In genomic region chrIV:957820-958219, ce11 we compare ENCODE assay signal across 4 worm cellular contexts.
A peak's percentile ranks its signal among the peaks of the same experiment; 100 is the strongest.
TF ChIP-seq lines count a peak whose summit lies in the region.

No protein-coding gene starts in this region.

TF ChIP-seq in whole organism, L2 larva, 48 proteins besides CTCF, POLR2A, EP300 and RAD21 (continues in another document):
- TF ChIP-seq unc-39 (tag; optimal IDR thresholded peaks at IDR 0.05; lab: Kevin White, UChicago): no peak
- no peak for TF ChIP-seq nhr-12 (tag; optimal IDR thresholded peaks at IDR 0.05; lab: Kevin White, UChicago)
- TF ChIP-seq mdl-1 (tag; optimal IDR thresholded peaks at IDR 0.05; lab: Kevin White, UChicago): peak in 1 of 2 experiments; percentile 22
- TF ChIP-seq alr-1 (tag; optimal IDR thresholded peaks at IDR 0.05; lab: Kevin White, UChicago): no peak
- peak; percentile 78 for TF ChIP-seq nhr-129 (tag; optimal IDR thresholded peaks at IDR 0.05; lab: Kevin White, UChicago)
- TF ChIP-seq F13H6.1 (tag; optimal IDR thresholded peaks at IDR 0.05; lab: Kevin White, UChicago): peak; percentile 72
- no peak for TF ChIP-seq ztf-1 (GFP tag; conservative IDR thresholded peaks at IDR 0.05; lab: Robert Waterston, UW)
- peak; percentile 26 for TF ChIP-seq ztf-4 (tag; optimal IDR thresholded peaks at IDR 0.05; lab: Kevin White, UChicago)
- peak; percentile 31 for TF ChIP-seq blmp-1 (tag; optimal IDR thresholded peaks at IDR 0.05; lab: Kevin White, UChicago; ENCODE audit: insufficient read depth)
- peak; percentile 69 for TF ChIP-seq crh-2 (tag; optimal IDR thresholded peaks at IDR 0.05; lab: Kevin White, UChicago)
- no peak for TF ChIP-seq R02D3.7 (tag; optimal IDR thresholded peaks at IDR 0.05; lab: Kevin White, UChicago)
- no peak for TF ChIP-seq ZK546.5 (tag; optimal IDR thresholded peaks at IDR 0.05; lab: Kevin White, UChicago)
- TF ChIP-seq nhr-237 (tag; optimal IDR thresholded peaks at IDR 0.05; lab: Kevin White, UChicago): no peak
- no peak for TF ChIP-seq unc-55 (GFP tag; optimal IDR thresholded peaks at IDR 0.05; lab: Kevin White, UChicago)
- TF ChIP-seq Y55F3AM.14 (GFP tag; optimal IDR thresholded peaks at IDR 0.05; lab: Kevin White, UChicago): peak; percentile 19
- TF ChIP-seq sma-9 (GFP tag; optimal IDR thresholded peaks at IDR 0.05; lab: Kevin White, UChicago): no peak
- TF ChIP-seq sma-9 (tag; optimal IDR thresholded peaks at IDR 0.05; lab: Kevin White, UChicago): no peak
- TF ChIP-seq lsy-2 (tag; optimal IDR thresholded peaks at IDR 0.05; lab: Kevin White, UChicago): peak in 1 of 2 experiments; percentile 72
- TF ChIP-seq elt-3 (tag; optimal IDR thresholded peaks at IDR 0.05; lab: Kevin White, UChicago): no peak
- no peak for TF ChIP-seq lin-39 (tag; optimal IDR thresholded peaks at IDR 0.05; lab: Kevin White, UChicago)
- TF ChIP-seq ama-1 (optimal IDR thresholded peaks at IDR 0.05; lab: Kevin White, UChicago): no peak
- TF ChIP-seq peb-1 (tag; optimal IDR thresholded peaks at IDR 0.05; lab: Kevin White, UChicago): no peak
- TF ChIP-seq snpc-4 (tag; optimal IDR thresholded peaks at IDR 0.05; lab: Kevin White, UChicago): peak; percentile 21

TF ChIP-seq in whole organism, L4 larva, 104 proteins besides CTCF, POLR2A, EP300 and RAD21 (continues in another document):
- no peak for TF ChIP-seq aly-2 (tag; optimal IDR thresholded peaks at IDR 0.05; lab: Kevin White, UChicago)
- peak; percentile 62; the same call in 1 of the 2 replicates for TF ChIP-seq hmg-1.1 (GFP tag; IDR thresholded peaks at IDR 0.05; lab: Robert Waterston, UW)
- peak; percentile 44 for TF ChIP-seq rbr-2 (tag; optimal IDR thresholded peaks at IDR 0.05; lab: Kevin White, UChicago)
- no peak for TF ChIP-seq zip-2 (tag; optimal IDR thresholded peaks at IDR 0.05; lab: Kevin White, UChicago)
- peak; percentile 80 for TF ChIP-seq hlh-11 (tag; optimal IDR thresholded peaks at IDR 0.05; lab: Kevin White, UChicago)
- TF ChIP-seq zfp-2 (tag; optimal IDR thresholded peaks at IDR 0.05; lab: Kevin White, UChicago): no peak
- no peak for TF ChIP-seq saeg-2 (GFP tag; IDR thresholded peaks at IDR 0.05; lab: Robert Waterston, UW)
- TF ChIP-seq zag-1 (tag; optimal IDR thresholded peaks at IDR 0.05; lab: Kevin White, UChicago): no peak
- TF ChIP-seq arid-1 (GFP tag; conservative IDR thresholded peaks at IDR 0.05; lab: Robert Waterston, UW): no peak
- TF ChIP-seq duxl-1 (tag; optimal IDR thresholded peaks at IDR 0.05; lab: Kevin White, UChicago; ENCODE audit: poor library complexity): peak; percentile 50
- TF ChIP-seq mdl-1 (tag; optimal IDR thresholded peaks at IDR 0.05; lab: Kevin White, UChicago): peak in 1 of 2 experiments; percentile 71
- peak; percentile 80 for TF ChIP-seq mxl-3 (GFP tag; optimal IDR thresholded peaks at IDR 0.05; lab: Kevin White, UChicago)
- peak; percentile 66 for TF ChIP-seq nhr-25 (tag; optimal IDR thresholded peaks at IDR 0.05; lab: Kevin White, UChicago; ENCODE audit: borderline replicate concordance, insufficient read depth)
- peak; percentile 35 to 77 for TF ChIP-seq lsy-2 (tag; optimal IDR thresholded peaks at IDR 0.05; lab: Kevin White, UChicago)
- TF ChIP-seq Y5F2A.4 (GFP tag; optimal IDR thresholded peaks at IDR 0.05; lab: Kevin White, UChicago): no peak
- TF ChIP-seq lir-3 (tag; optimal IDR thresholded peaks at IDR 0.05; lab: Kevin White, UChicago): no peak
- TF ChIP-seq cey-2 (tag; optimal IDR thresholded peaks at IDR 0.05; lab: Kevin White, UChicago; ENCODE audit: borderline replicate concordance, insufficient read depth): no peak
- peak; percentile 14 for TF ChIP-seq nhr-6 (tag; optimal IDR thresholded peaks at IDR 0.05; lab: Kevin White, UChicago)
- TF ChIP-seq nhr-48 (tag; optimal IDR thresholded peaks at IDR 0.05; lab: Kevin White, UChicago): peak; percentile 4
- TF ChIP-seq spr-1 (tag; optimal IDR thresholded peaks at IDR 0.05; lab: Kevin White, UChicago): no peak
- TF ChIP-seq pha-4 (GFP tag; IDR thresholded peaks at IDR 0.05; lab: Robert Waterston, UW): no peak
- TF ChIP-seq pha-4 (tag; optimal IDR thresholded peaks at IDR 0.05; lab: Kevin White, UChicago): peak; percentile 43
- TF ChIP-seq Y48G9A.11 (GFP tag; IDR thresholded peaks at IDR 0.05; lab: Robert Waterston, UW): no peak

TF ChIP-seq in whole organism, late embryonic, 69 proteins besides CTCF, POLR2A, EP300 and RAD21:
- TF ChIP-seq hlh-30 (tag; optimal IDR thresholded peaks at IDR 0.05; lab: Kevin White, UChicago; ENCODE audit: insufficient read depth) (peak; percentile 90), tbx-2 (tag; optimal IDR thresholded peaks at IDR 0.05; lab: Kevin White, UChicago) (peak; percentile 61), pag-3 (tag; optimal IDR thresholded peaks at IDR 0.05; lab: Kevin White, UChicago; ENCODE audit: borderline replicate concordance) (no peak), ceh-34 (tag; optimal IDR thresholded peaks at IDR 0.05; lab: Kevin White, UChicago) (peak; percentile 2), pat-9 (tag; optimal IDR thresholded peaks at IDR 0.05; lab: Kevin White, UChicago) (peak; percentile 18), ceh-18 (tag; optimal IDR thresholded peaks at IDR 0.05; lab: Kevin White, UChicago) (peak; percentile 55), dve-1 (tag; optimal IDR thresholded peaks at IDR 0.05; lab: Kevin White, UChicago) (peak; percentile 36), ceh-22 (tag; optimal IDR thresholded peaks at IDR 0.05; lab: Kevin White, UChicago) (no peak), pax-1 (tag; optimal IDR thresholded peaks at IDR 0.05; lab: Kevin White, UChicago) (no peak), nfya-1 (tag; optimal IDR thresholded peaks at IDR 0.05; lab: Kevin White, UChicago) (peak; percentile 82), rnt-1 (tag; optimal IDR thresholded peaks at IDR 0.05; lab: Kevin White, UChicago) (peak; percentile 92), ceh-31 (tag; optimal IDR thresholded peaks at IDR 0.05; lab: Kevin White, UChicago) (peak; percentile 62), unc-55 (GFP tag; optimal IDR thresholded peaks at IDR 0.05; lab: Kevin White, UChicago) (peak; percentile 45)

TF ChIP-seq in whole organism, mixed stage, embryonic, 35 proteins besides CTCF, POLR2A, EP300 and RAD21:
- TF ChIP-seq elt-1 (tag; optimal IDR thresholded peaks at IDR 0.05; lab: Kevin White, UChicago; ENCODE audit: borderline replicate concordance, insufficient read depth): peak; percentile 22
- no peak for TF ChIP-seq elt-3 (tag; optimal IDR thresholded peaks at IDR 0.05; lab: Kevin White, UChicago)
- TF ChIP-seq ces-1 (GFP tag; optimal IDR thresholded peaks at IDR 0.05; lab: Kevin White, UChicago): no peak
- peak; percentile 18 for TF ChIP-seq mep-1 (tag; optimal IDR thresholded peaks at IDR 0.05; lab: Kevin White, UChicago)
- no peak for TF ChIP-seq bed-3 (GFP tag; optimal IDR thresholded peaks at IDR 0.05; lab: Kevin White, UChicago)
- no peak for TF ChIP-seq nhr-76 (tag; optimal IDR thresholded peaks at IDR 0.05; lab: Kevin White, UChicago)
- TF ChIP-seq nhr-28 (tag; optimal IDR thresholded peaks at IDR 0.05; lab: Kevin White, UChicago): no peak
- peak; percentile 34 for TF ChIP-seq hlh-1 (tag; optimal IDR thresholded peaks at IDR 0.05; lab: Kevin White, UChicago)
- no peak for TF ChIP-seq ham-2 (GFP tag; optimal IDR thresholded peaks at IDR 0.05; lab: Kevin White, UChicago)
- TF ChIP-seq tbx-8 (GFP tag; optimal IDR thresholded peaks at IDR 0.05; lab: Kevin White, UChicago): no peak
- TF ChIP-seq unc-62 (GFP tag; optimal IDR thresholded peaks at IDR 0.05; lab: Kevin White, UChicago): peak; percentile 81
- TF ChIP-seq sem-2 (GFP tag; optimal IDR thresholded peaks at IDR 0.05; lab: Kevin White, UChicago): no peak
- TF ChIP-seq unc-120 (tag; optimal IDR thresholded peaks at IDR 0.05; lab: Kevin White, UChicago; ENCODE audit: poor library complexity, severe bottlenecking): peak; percentile 80
- no peak for TF ChIP-seq zip-8 (tag; optimal IDR thresholded peaks at IDR 0.05; lab: Kevin White, UChicago)
- TF ChIP-seq nhr-2 (tag; optimal IDR thresholded peaks at IDR 0.05; lab: Kevin White, UChicago): no peak
- TF ChIP-seq blmp-1 (tag; optimal IDR thresholded peaks at IDR 0.05; lab: Kevin White, UChicago): no peak
- peak; percentile 49 for TF ChIP-seq mls-2 (tag; optimal IDR thresholded peaks at IDR 0.05; lab: Kevin White, UChicago)
- TF ChIP-seq ceh-39 (tag; optimal IDR thresholded peaks at IDR 0.05; lab: Kevin White, UChicago): peak; percentile 59
- no peak for TF ChIP-seq lin-32 (GFP tag; optimal IDR thresholded peaks at IDR 0.05; lab: Kevin White, UChicago)
- TF ChIP-seq mab-5 (tag; optimal IDR thresholded peaks at IDR 0.05; lab: Kevin White, UChicago): no peak
- no peak for TF ChIP-seq M03D4.4 (tag; optimal IDR thresholded peaks at IDR 0.05; lab: Kevin White, UChicago)
- no peak for TF ChIP-seq unc-39 (tag; optimal IDR thresholded peaks at IDR 0.05; lab: Kevin White, UChicago)
- TF ChIP-seq cnd-1 (tag; optimal IDR thresholded peaks at IDR 0.05; lab: Kevin White, UChicago): no peak
- no peak for TF ChIP-seq ceh-83 (GFP tag; optimal IDR thresholded peaks at IDR 0.05; lab: Kevin White, UChicago)
- no peak for TF ChIP-seq nhr-237 (tag; optimal IDR thresholded peaks at IDR 0.05; lab: Kevin White, UChicago)
- no peak for TF ChIP-seq lsy-2 (tag; optimal IDR thresholded peaks at IDR 0.05; lab: Kevin White, UChicago)
- peak; percentile 33 for TF ChIP-seq drap-1 (GFP tag; optimal IDR thresholded peaks at IDR 0.05; lab: Kevin White, UChicago)
- no peak for TF ChIP-seq snpc-4 (tag; optimal IDR thresholded peaks at IDR 0.05; lab: Kevin White, UChicago)
- no peak for TF ChIP-seq ceh-43 (GFP tag; optimal IDR thresholded peaks at IDR 0.05; lab: Kevin White, UChicago)
- TF ChIP-seq lin-13 (tag; optimal IDR thresholded peaks at IDR 0.05; lab: Kevin White, UChicago): peak; percentile 9
- no peak for TF ChIP-seq ztf-11 (tag; optimal IDR thresholded peaks at IDR 0.05; lab: Kevin White, UChicago)
- no peak for TF ChIP-seq pha-4 (tag; optimal IDR thresholded peaks at IDR 0.05; lab: Kevin White, UChicago)
- TF ChIP-seq nhr-12 (tag; optimal IDR thresholded peaks at IDR 0.05; lab: Kevin White, UChicago): no peak
- no peak for TF ChIP-seq sptf-1 (tag; optimal IDR thresholded peaks at IDR 0.05; lab: Kevin White, UChicago)
- TF ChIP-seq flh-1 (GFP tag; optimal IDR thresholded peaks at IDR 0.05; lab: Kevin White, UChicago): no peak
